Fruit fly (Drosophila melanogaster) whole organism, embryonic: ENCODE results near the gene Scox.
A peak's percentile ranks its signal among the peaks of the same experiment; 100 is the strongest.

ENCODE experiments used
- Awh ChIP-seq: fragments of 200-800 bp; sonication (Bioruptor generic); IDR thresholded peaks from 2 replicates; pipeline ENCODE4, ENCODE4 v1.3.6; 2022; ENCODE audit warnings: missing biosample characterization, missing genetic modification characterization
- CG11456 ChIP-seq: fragments of 200-800 bp; sonication (Bioruptor generic); IDR thresholded peaks from 3 replicates; pipeline ENCODE4 v1.3.6; 2022; ENCODE audit warnings: missing biosample characterization, missing genetic modification characterization
- CG13287 ChIP-seq: fragments of 200-800 bp; sonication (Bioruptor generic); IDR thresholded peaks from 2 replicates; pipeline ENCODE4 v1.3.6; 2022; ENCODE audit warnings: missing biosample characterization, missing genetic modification characterization; ENCODE audit not compliant: partially characterized antibody
- CG13775 ChIP-seq: fragments of 200-800 bp; sonication (Bioruptor generic); optimal IDR thresholded peaks from 3 replicates; lab custom pipeline; 2017; ENCODE audit warnings: missing biosample characterization, mild to moderate bottlenecking, missing genetic modification characterization
- CG14050 ChIP-seq: fragments of 200-800 bp; sonication (Bioruptor generic); IDR thresholded peaks from 3 replicates; pipeline ENCODE4 v1.3.6; 2022; ENCODE audit warnings: missing biosample characterization, missing genetic modification characterization
- CG14667 ChIP-seq: fragments of 200-800 bp; sonication (Bioruptor generic); IDR thresholded peaks from 2 replicates; pipeline ENCODE4 v1.3.6; 2022; ENCODE audit warnings: missing biosample characterization, missing genetic modification characterization
- CG15696 ChIP-seq: fragments of 200-800 bp; sonication (Bioruptor generic); optimal IDR thresholded peaks from 2 replicates; lab custom pipeline; 2019; ENCODE audit warnings: missing biosample characterization, mild to moderate bottlenecking, missing genetic modification characterization, moderate library complexity
- CG17802 ChIP-seq: fragments of 200-800 bp; sonication (Bioruptor generic); optimal IDR thresholded peaks from 2 replicates; lab custom pipeline; 2018; ENCODE audit warnings: missing biosample characterization, mild to moderate bottlenecking, missing genetic modification characterization, moderate library complexity
- CG18011 ChIP-seq: fragments of 200-800 bp; sonication (Bioruptor generic); optimal IDR thresholded peaks from 2 replicates; lab custom pipeline; 2017; ENCODE audit warnings: missing biosample characterization, missing genetic modification characterization, mild to moderate bottlenecking, moderate library complexity, missing genotype
- CG2202 ChIP-seq: fragments of 200-800 bp; sonication (Bioruptor generic); optimal IDR thresholded peaks from 2 replicates; lab custom pipeline; 2018; ENCODE audit warnings: missing biosample characterization, mild to moderate bottlenecking, missing genetic modification characterization
- CG2678 ChIP-seq: fragments of 200-800 bp; sonication (Bioruptor generic); optimal IDR thresholded peaks from 3 replicates; lab custom pipeline; 2019; ENCODE audit warnings: missing biosample characterization, mild to moderate bottlenecking, missing genetic modification characterization, moderate library complexity
- CG2889 ChIP-seq: fragments of 200-800 bp; sonication (Bioruptor generic); IDR thresholded peaks from 3 replicates; pipeline ENCODE4 v1.3.6; 2022; ENCODE audit warnings: missing biosample characterization, missing genetic modification characterization
- CG31388 ChIP-seq: fragments of 200-800 bp; sonication (Bioruptor generic); optimal IDR thresholded peaks from 2 replicates; lab custom pipeline; 2016; ENCODE audit warnings: missing biosample characterization, missing genetic modification characterization
- CG33557 ChIP-seq: fragments of 200-800 bp; sonication (Bioruptor generic); optimal IDR thresholded peaks from 2 replicates; lab custom pipeline; 2019; ENCODE audit warnings: missing biosample characterization, mild to moderate bottlenecking, missing genetic modification characterization, moderate library complexity
- CG34422 ChIP-seq: fragments of 200-800 bp; sonication (Bioruptor generic); IDR thresholded peaks from 3 replicates; pipeline ENCODE4 v1.3.6; 2022; ENCODE audit warnings: missing biosample characterization, missing genetic modification characterization
- CG4617 ChIP-seq: fragments of 200-800 bp; sonication (Bioruptor generic); optimal IDR thresholded peaks from 3 replicates; lab custom pipeline; 2016; ENCODE audit warnings: missing biosample characterization, missing genetic modification characterization, borderline replicate concordance
- CG5245 ChIP-seq: fragments of 200-800 bp; sonication (Bioruptor generic); optimal IDR thresholded peaks from 3 replicates; lab custom pipeline; 2016; ENCODE audit warnings: missing biosample characterization, missing genetic modification characterization
- CG6689 ChIP-seq: fragments of 200-800 bp; sonication (Bioruptor generic); IDR thresholded peaks from 2 replicates; pipeline ENCODE4 v1.3.6; 2022; ENCODE audit warnings: missing biosample characterization, missing genetic modification characterization
- CG6765 ChIP-seq: fragments of 200-800 bp; sonication (Bioruptor generic); optimal IDR thresholded peaks from 3 replicates; lab custom pipeline; 2017; ENCODE audit warnings: missing biosample characterization, mild to moderate bottlenecking, missing genetic modification characterization
- CG7786 ChIP-seq: fragments of 200-800 bp; sonication (Bioruptor generic); optimal IDR thresholded peaks from 2 replicates; lab custom pipeline; 2016; ENCODE audit warnings: missing biosample characterization, missing genetic modification characterization
- CG7928 ChIP-seq: fragments of 200-800 bp; sonication (Bioruptor generic); optimal IDR thresholded peaks from 2 replicates; lab custom pipeline; 2017; ENCODE audit warnings: missing biosample characterization, mild to moderate bottlenecking, missing genetic modification characterization
- CG8388 ChIP-seq: fragments of 200-800 bp; sonication (Bioruptor generic); optimal IDR thresholded peaks from 2 replicates; lab custom pipeline; 2019; ENCODE audit warnings: missing biosample characterization, mild to moderate bottlenecking, missing genetic modification characterization, moderate library complexity
- CG9797 ChIP-seq: fragments of 200-800 bp; sonication (Bioruptor generic); optimal IDR thresholded peaks from 3 replicates; lab custom pipeline; 2018; ENCODE audit warnings: missing biosample characterization, mild to moderate bottlenecking, missing genetic modification characterization
- CrebB ChIP-seq: fragments of 200-800 bp; sonication (Bioruptor generic); optimal IDR thresholded peaks from 3 replicates; lab custom pipeline; 2018; ENCODE audit warnings: missing biosample characterization, mild to moderate bottlenecking, missing genetic modification characterization
- Dad ChIP-seq: fragments of 200-800 bp; sonication (Bioruptor generic); optimal IDR thresholded peaks from 3 replicates; lab custom pipeline; 2016; ENCODE audit warnings: missing biosample characterization, missing genetic modification characterization
- Dp ChIP-seq: fragments of 200-800 bp; sonication (Bioruptor generic); optimal IDR thresholded peaks from 2 replicates; lab custom pipeline; 2018; ENCODE audit warnings: missing biosample characterization, mild to moderate bottlenecking, missing genetic modification characterization, moderate library complexity
- Dref ChIP-seq: fragments of 200-800 bp; sonication (Bioruptor generic); IDR thresholded peaks from 2 replicates; pipeline ENCODE4 v1.3.6; 2022; ENCODE audit warnings: missing biosample characterization, missing genetic modification characterization
- HmgZ ChIP-seq: fragments of 200-800 bp; sonication (Bioruptor generic); optimal IDR thresholded peaks from 2 replicates; lab custom pipeline; 2018; ENCODE audit warnings: missing biosample characterization, mild to moderate bottlenecking, missing genetic modification characterization
- MBD-R2 ChIP-seq: fragments of 200-800 bp; sonication (Bioruptor generic); IDR thresholded peaks from 2 replicates; pipeline ENCODE4 v1.3.6; 2022; ENCODE audit warnings: missing biosample characterization, missing genetic modification characterization
- MTF-1 ChIP-seq: fragments of 200-800 bp; sonication (Bioruptor generic); optimal IDR thresholded peaks from 2 replicates; lab custom pipeline; 2018; ENCODE audit warnings: missing biosample characterization, mild to moderate bottlenecking, missing genetic modification characterization, borderline replicate concordance
- Rx ChIP-seq: fragments of 200-800 bp; sonication (Bioruptor generic); IDR thresholded peaks from 2 replicates; pipeline ENCODE4 v1.3.6; 2022; ENCODE audit warnings: missing biosample characterization, missing genetic modification characterization
- Xrp1 ChIP-seq: fragments of 200-800 bp; sonication (Bioruptor generic); IDR thresholded peaks from 2 replicates; pipeline ENCODE4 v1.3.6; 2022; ENCODE audit warnings: missing biosample characterization, missing genetic modification characterization
- YL-1 ChIP-seq: fragments of 200-800 bp; sonication (Bioruptor generic); optimal IDR thresholded peaks from 3 replicates; lab custom pipeline; 2017; ENCODE audit warnings: missing biosample characterization, mild to moderate bottlenecking, missing genetic modification characterization
- ab ChIP-seq: fragments of 200-800 bp; sonication (Bioruptor generic); optimal IDR thresholded peaks from 2 replicates; lab custom pipeline; 2016; ENCODE audit warnings: missing biosample characterization, missing genetic modification characterization
- ase ChIP-seq: fragments of 200-800 bp; sonication (Bioruptor generic); IDR thresholded peaks from 3 replicates; pipeline ENCODE4 v1.3.6; 2022; ENCODE audit warnings: missing biosample characterization, missing genetic modification characterization
- chn ChIP-seq: fragments of 200-800 bp; sonication (Bioruptor generic); optimal IDR thresholded peaks from 2 replicates; lab custom pipeline; 2016; ENCODE audit warnings: missing biosample characterization, missing genetic modification characterization
- danr ChIP-seq: fragments of 200-800 bp; sonication (Bioruptor generic); IDR thresholded peaks from 2 replicates; pipeline ENCODE4 v1.3.6; 2022; ENCODE audit warnings: missing biosample characterization, missing genetic modification characterization
- eyg ChIP-seq: fragments of 200-800 bp; sonication (Bioruptor generic); optimal IDR thresholded peaks from 3 replicates; lab custom pipeline; 2016; ENCODE audit warnings: missing biosample characterization, missing genetic modification characterization
- grau ChIP-seq: fragments of 200-800 bp; optimal IDR thresholded peaks from 3 replicates; lab custom pipeline; 2019; ENCODE audit warnings: missing biosample characterization, mild to moderate bottlenecking, missing genetic modification characterization, moderate library complexity
- h ChIP-seq: fragments of >200 bp; optimal IDR thresholded peaks from 2 replicates; lab custom pipeline; 2017
- ham ChIP-seq: fragments of 200-800 bp; sonication (Bioruptor generic); IDR thresholded peaks from 2 replicates; pipeline ENCODE4 v1.3.6; 2022; ENCODE audit warnings: missing biosample characterization, missing genetic modification characterization
- hkb ChIP-seq, 2 experiments: fragments of 200-800 bp in 1 of 2; fragments of >200 bp in 1 of 2; sonication (Bioruptor generic) in 1 of 2; IDR thresholded peaks in 1 of 2; optimal IDR thresholded peaks in 1 of 2; 2 replicates each; pipeline versions ENCODE4 v1.3.6 to Lab custom; 2017 to 2022; ENCODE audit warnings: missing biosample characterization in 1 of 2, missing genetic modification characterization in 1 of 2
- jumu ChIP-seq: fragments of 200-800 bp; sonication (Bioruptor generic); optimal IDR thresholded peaks from 3 replicates; lab custom pipeline; 2016; ENCODE audit warnings: missing biosample characterization, missing genetic modification characterization
- kay ChIP-seq: fragments of 200-800 bp; sonication (Bioruptor generic); optimal IDR thresholded peaks from 2 replicates; lab custom pipeline; 2016; ENCODE audit warnings: missing biosample characterization, missing genetic modification characterization
- phol ChIP-seq: fragments of 200-800 bp; sonication (Bioruptor generic); optimal IDR thresholded peaks from 3 replicates; lab custom pipeline; 2018; ENCODE audit warnings: missing biosample characterization, mild to moderate bottlenecking, missing genetic modification characterization, moderate library complexity
- pzg ChIP-seq: fragments of 200-800 bp; sonication (Bioruptor generic); optimal IDR thresholded peaks from 3 replicates; lab custom pipeline; 2018; ENCODE audit warnings: missing biosample characterization, mild to moderate bottlenecking, missing genetic modification characterization, moderate library complexity
- stc ChIP-seq: fragments of 200-800 bp; sonication (Bioruptor generic); IDR thresholded peaks from 2 replicates; pipeline ENCODE4 v1.3.6; 2022; ENCODE audit warnings: missing biosample characterization, missing genetic modification characterization
- tll ChIP-seq, 2 experiments: fragments of 200-800 bp in 1 of 2; fragments of >200 bp in 1 of 2; sonication (Bioruptor generic) in 1 of 2; optimal IDR thresholded peaks; 2 replicates each; lab custom pipeline; 2017 to 2019; ENCODE audit warnings: missing biosample characterization in 2 of 2, missing genetic modification characterization in 2 of 2, mild to moderate bottlenecking in 1 of 2, moderate library complexity in 1 of 2
- tx ChIP-seq: fragments of 200-800 bp; sonication (Bioruptor generic); optimal IDR thresholded peaks from 2 replicates; lab custom pipeline; 2016; ENCODE audit warnings: missing biosample characterization, missing genetic modification characterization
- unc-4 ChIP-seq: fragments of 200-800 bp; sonication (Bioruptor generic); IDR thresholded peaks from 2 replicates; pipeline ENCODE4 v1.3.6; 2022; ENCODE audit warnings: missing biosample characterization, missing genetic modification characterization; ENCODE audit not compliant: partially characterized antibody
- vfl ChIP-seq: fragments of 200-800 bp; sonication (Bioruptor generic); optimal IDR thresholded peaks from 2 replicates; lab custom pipeline; 2016; ENCODE audit warnings: missing biosample characterization, missing genetic modification characterization
- zfh2 ChIP-seq: fragments of 200-800 bp; sonication (Bioruptor generic); optimal IDR thresholded peaks from 2 replicates; lab custom pipeline; 2016; ENCODE audit warnings: missing biosample characterization, missing genetic modification characterization

Gene Scox

dm6 chr2L:4971329-4971798 is 2.6 kb upstream of the Scox start, which contains the start of gene CG14043 (continued):
- TF ChIP-seq eyg (no peak), CG18011 (GFP tag; lab: Kevin White, UChicago) (no peak), ham (no peak), CG7928 (GFP tag; lab: Kevin White, UChicago) (peak; percentile 91), tll (GFP tag; optimal IDR thresholded peaks at IDR 0.05; lab: Kevin White, UChicago) (no peak), jumu (GFP tag; lab: Kevin White, UChicago) (peak; percentile 40), h (no peak), CG13775 (peak; percentile 31), Rx (no peak), CG2889 (GFP tag; lab: Robert Waterston, UW) (no peak), stc (GFP tag; lab: Robert Waterston, UW) (no peak), CG31388 (no peak), chn (GFP tag; lab: Kevin White, UChicago) (peak; percentile 37), Awh (GFP tag; lab: Robert Waterston, UW) (no peak), vfl (GFP tag; lab: Kevin White, UChicago) (no peak), CG14050 (GFP tag; lab: Robert Waterston, UW) (no peak), CG15696 (tag; lab: Kevin White, UChicago) (peak; percentile 7), CG17802 (tag; lab: Kevin White, UChicago) (no peak), Dad (GFP tag; lab: Kevin White, UChicago) (no peak), CG7786 (GFP tag; lab: Kevin White, UChicago) (peak; percentile 40), CrebB (tag; lab: Kevin White, UChicago) (no peak), CG11456 (GFP tag; lab: Robert Waterston, UW) (no peak), Xrp1 (no peak), CG33557 (GFP tag; lab: Kevin White, UChicago) (no peak), zfh2 (GFP tag; lab: Kevin White, UChicago) (no peak), ase (no peak), pzg (peak; percentile 94), CG5245 (GFP tag; lab: Kevin White, UChicago) (no peak), danr (GFP tag; lab: Robert Waterston, UW) (no peak), CG2678 (no peak), grau (tag; lab: Kevin White, UChicago) (peak; percentile 31), CG14667 (GFP tag; lab: Robert Waterston, UW) (no peak), unc-4 (GFP tag; lab: Robert Waterston, UW) (peak; percentile 42; the same call in 1 of the 2 replicates), MTF-1 (no peak), kay (GFP tag; lab: Kevin White, UChicago) (no peak), Dref (GFP tag; lab: Robert Waterston, UW) (peak; percentile 36; the same call in 1 of the 2 replicates)

DNA sequence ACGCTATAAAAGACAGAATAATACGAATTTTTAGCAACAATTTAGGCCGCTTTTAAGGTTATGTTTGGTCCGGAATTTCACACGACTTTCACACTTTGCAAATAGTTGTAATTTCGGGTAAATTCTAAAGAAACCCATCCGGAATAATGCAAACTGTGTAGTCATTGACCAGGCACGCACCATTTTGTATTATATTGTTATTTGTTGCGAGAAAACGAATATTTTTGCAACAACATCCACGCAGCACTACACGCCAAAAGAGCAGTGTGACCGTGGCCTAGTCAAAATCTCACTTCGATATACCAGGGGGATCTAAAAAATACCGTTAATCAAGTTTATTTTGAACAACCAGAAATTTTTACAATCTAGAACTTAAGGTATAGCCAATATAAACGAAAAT is 1.2 kb downstream of the Scox start, which contains the start of gene eIF3i:
eIF3i (minus strand) TSS at position 265 of the 400 bp plus-strand sequence.
- TF ChIP-seq CG8388 (GFP tag; lab: Kevin White, UChicago) (no peak), CG2202 (tag; lab: Kevin White, UChicago) (no peak), phol (tag; lab: Kevin White, UChicago) (peak; percentile 1), CG34422 (peak; percentile 49; the same call in 1 of the 3 replicates), CG4617 (GFP tag; lab: Kevin White, UChicago) (peak; percentile 54), ham (no peak), CG6689 (GFP tag; lab: Robert Waterston, UW) (no peak), tx (GFP tag; lab: Kevin White, UChicago) (no peak), ab (no peak), hkb (optimal IDR thresholded peaks at IDR 0.05; lab: Kevin White, UChicago) (no peak), hkb (GFP tag; IDR thresholded peaks at IDR 0.05; lab: Robert Waterston, UW) (no peak), CG9797 (GFP tag; lab: Kevin White, UChicago) (peak; percentile 64), Dp (GFP tag; lab: Kevin White, UChicago) (peak; percentile 18), YL-1 (GFP tag; lab: Kevin White, UChicago) (peak; percentile 51), CG13287 (GFP tag; lab: Robert Waterston, UW) (peak; percentile 20; the same call in 1 of the 2 replicates), HmgZ (tag; lab: Kevin White, UChicago) (peak; percentile 38), MBD-R2 (peak; percentile 42; the same call in 1 of the 2 replicates), CG6765 (no peak)
